Fruit fly (Drosophila melanogaster) whole organism, pupa: ENCODE results near the gene ppan.

Source experiments
- CG12605 ChIP-seq: fragments of 200-800 bp; sonication (Bioruptor generic); IDR thresholded peaks from 2 replicates; pipeline ENCODE4 v1.3.6; 2022; ENCODE audit warnings: missing biosample characterization, missing genetic modification characterization
- CG13204 ChIP-seq: fragments of 200-800 bp; sonication (Bioruptor generic); optimal IDR thresholded peaks from 2 replicates; lab custom pipeline; 2018; ENCODE audit warnings: missing biosample characterization, mild to moderate bottlenecking, missing genetic modification characterization, moderate library complexity
- CG15710 ChIP-seq: fragments of 200-800 bp; sonication (Bioruptor generic); optimal IDR thresholded peaks from 2 replicates; lab custom pipeline; 2018; ENCODE audit warnings: missing biosample characterization, mild to moderate bottlenecking, missing genetic modification characterization, moderate library complexity
- D1 ChIP-seq: fragments of 200-800 bp; sonication (Bioruptor generic); optimal IDR thresholded peaks from 2 replicates; lab custom pipeline; 2018; ENCODE audit warnings: missing biosample characterization, mild to moderate bottlenecking, missing genetic modification characterization, moderate library complexity
- EcR ChIP-seq: fragments of 200-800 bp; sonication (Bioruptor generic); optimal IDR thresholded peaks from 3 replicates; lab custom pipeline; 2019; ENCODE audit warnings: missing biosample characterization, missing genetic modification characterization, mild to moderate bottlenecking, moderate library complexity, missing genetic modification reagents
- Ets98B ChIP-seq: fragments of 200-800 bp; sonication (Bioruptor generic); IDR thresholded peaks from 2 replicates; pipeline ENCODE4 v1.3.6; 2022; ENCODE audit warnings: missing biosample characterization, missing genetic modification characterization
- Pif1A ChIP-seq: fragments of 200-800 bp; sonication (Bioruptor generic); optimal IDR thresholded peaks from 3 replicates; lab custom pipeline; 2016; ENCODE audit warnings: missing biosample characterization, missing genetic modification characterization
- Pif1B ChIP-seq: fragments of 200-800 bp; sonication (Bioruptor generic); optimal IDR thresholded peaks from 3 replicates; lab custom pipeline; 2016; ENCODE audit warnings: missing biosample characterization, missing genetic modification characterization
- fd96Ca ChIP-seq: fragments of 200-800 bp; sonication (Bioruptor generic); IDR thresholded peaks from 3 replicates; pipeline ENCODE4 v1.3.6; 2022; ENCODE audit warnings: missing biosample characterization, missing genetic modification characterization

DNA sequence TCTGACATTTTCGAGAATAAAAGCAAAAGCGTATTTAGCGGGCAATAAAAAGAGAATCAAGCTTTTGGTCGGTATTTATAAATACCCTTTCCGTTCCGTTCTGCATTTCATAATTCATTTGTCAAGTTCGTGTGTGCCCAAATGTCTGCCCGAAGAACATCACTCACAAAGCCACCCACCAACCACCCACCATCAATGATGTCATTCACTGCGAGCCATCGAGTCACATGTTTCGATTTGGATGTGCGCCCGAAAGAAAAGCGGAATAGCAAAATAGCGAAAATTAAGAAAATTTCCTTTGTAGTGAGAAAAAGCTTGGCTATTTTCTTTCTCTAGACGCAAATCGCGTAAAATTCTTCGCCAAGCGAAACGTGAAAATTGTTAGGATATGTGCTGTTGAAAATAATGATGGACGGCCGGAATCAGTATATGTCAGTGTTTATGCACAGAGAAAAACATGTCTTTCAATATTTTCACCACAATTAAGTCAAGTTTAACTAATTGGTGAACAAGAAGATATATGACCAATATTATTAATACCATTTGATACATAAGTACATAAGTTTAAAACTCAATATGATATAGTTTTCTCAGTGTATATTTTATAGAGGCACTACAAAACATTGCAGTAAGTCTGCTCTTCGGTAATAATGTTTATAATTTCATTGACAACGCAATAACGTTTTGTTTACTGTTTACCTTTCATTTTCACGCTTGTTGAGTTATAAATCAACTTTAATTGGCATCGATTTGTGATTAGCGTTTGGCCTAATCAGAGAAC lies 35.2 kb downstream of the ppan start:
- TF ChIP-seq CG13204 (GFP tag; lab: Kevin White, UChicago) (no peak), D1 (tag; lab: Kevin White, UChicago) (no peak), Pif1B (no peak), EcR (GFP tag; lab: Kevin White, UChicago) (no peak), CG15710 (no peak), CG12605 (GFP tag; lab: Robert Waterston, UW) (0 out of 2 replicates have a peak, but pooled peaks have one; percentile 28), fd96Ca (GFP tag; lab: Robert Waterston, UW) (no peak), Ets98B (GFP tag; lab: Robert Waterston, UW) (peak; percentile 31; the same call in 1 of the 2 replicates), Pif1A (GFP tag; lab: Kevin White, UChicago) (no peak)
